Fruit fly (Drosophila melanogaster): Measurements from ENCODE around the gene La.

Gene La

dm6 chr2L:20390004-20390403 is 40.2 kb upstream of the La start (continued):
- TF ChIP-seq row (GFP tag; IDR thresholded peaks at IDR 0.05) = no peak
- no peak for TF ChIP-seq jing (GFP tag; optimal IDR thresholded peaks at IDR 0.05)
- TF ChIP-seq Hr51 (GFP tag; optimal IDR thresholded peaks at IDR 0.05) = peak in 1 of 2 experiments; percentile 34
- no peak for TF ChIP-seq CG30020 (tag; optimal IDR thresholded peaks at IDR 0.05)
- peak; percentile 64 for TF ChIP-seq PHDP (tag; optimal IDR thresholded peaks at IDR 0.05)
- TF ChIP-seq Tbp (GFP tag; optimal IDR thresholded peaks at IDR 0.05) = no peak
- no peak for TF ChIP-seq kay (GFP tag; optimal IDR thresholded peaks at IDR 0.05)
- no peak for TF ChIP-seq Atf-2 (GFP tag; optimal IDR thresholded peaks at IDR 0.05)
- TF ChIP-seq CG11456 (GFP tag; IDR thresholded peaks at IDR 0.05) = no peak
- TF ChIP-seq Dll (GFP tag; IDR thresholded peaks at IDR 0.05; ENCODE audit: partially characterized antibody) = no peak
- TF ChIP-seq CG18764 (GFP tag; optimal IDR thresholded peaks at IDR 0.05) = no peak
- TF ChIP-seq CG18262 (tag; optimal IDR thresholded peaks at IDR 0.05) = no peak
- no peak for TF ChIP-seq CG8359 (GFP tag; optimal IDR thresholded peaks at IDR 0.05; ENCODE audit: borderline replicate concordance)
- TF ChIP-seq al (GFP tag; IDR thresholded peaks at IDR 0.05) = no peak
- TF ChIP-seq CG12104 (GFP tag; optimal IDR thresholded peaks at IDR 0.05) = peak; percentile 27
- no peak for TF ChIP-seq CG1832 (GFP tag; optimal IDR thresholded peaks at IDR 0.05)
- no peak for TF ChIP-seq sim (GFP tag; IDR thresholded peaks at IDR 0.05)
- peak; percentile 30 for TF ChIP-seq Camta (GFP tag; optimal IDR thresholded peaks at IDR 0.05)
- TF ChIP-seq CG1529 (GFP tag; optimal IDR thresholded peaks at IDR 0.05) = no peak
- TF ChIP-seq Meics (GFP tag; optimal IDR thresholded peaks at IDR 0.05) = peak; percentile 15
- no peak for TF ChIP-seq CG10654 (GFP tag; optimal IDR thresholded peaks at IDR 0.05)
- no peak for TF ChIP-seq CG32767 (GFP tag; IDR thresholded peaks at IDR 0.05)
- no peak for TF ChIP-seq CG2889 (GFP tag; IDR thresholded peaks at IDR 0.05)
- TF ChIP-seq CG17612 (GFP tag; IDR thresholded peaks at IDR 0.05) = no peak
- no peak for TF ChIP-seq CG13624 (GFP tag; optimal IDR thresholded peaks at IDR 0.05)
- peak; percentile 23 for TF ChIP-seq CG1603 (tag; optimal IDR thresholded peaks at IDR 0.05)
- no peak for TF ChIP-seq CG30403 (GFP tag; optimal IDR thresholded peaks at IDR 0.05)
- no peak for TF ChIP-seq dysf (GFP tag; IDR thresholded peaks at IDR 0.05)
- no peak for TF ChIP-seq trem (tag; optimal IDR thresholded peaks at IDR 0.05)
- TF ChIP-seq ro (GFP tag; IDR thresholded peaks at IDR 0.05) = no peak
- TF ChIP-seq CG4360 (GFP tag; IDR thresholded peaks at IDR 0.05) = no peak
- TF ChIP-seq Usf (GFP tag; optimal IDR thresholded peaks at IDR 0.05) = no peak
- TF ChIP-seq pan (optimal IDR thresholded peaks at IDR 0.05) = no peak
- no peak for TF ChIP-seq pan (GFP tag; optimal IDR thresholded peaks at IDR 0.05 in 1 of 2, IDR thresholded peaks at IDR 0.05 in 1 of 2)
- TF ChIP-seq Ssrp (tag; optimal IDR thresholded peaks at IDR 0.05) = no peak
- no peak for TF ChIP-seq Hr3 (GFP tag; optimal IDR thresholded peaks at IDR 0.05)
- TF ChIP-seq Six4 (GFP tag; optimal IDR thresholded peaks at IDR 0.05) = no peak
- TF ChIP-seq CG12071 (GFP tag; optimal IDR thresholded peaks at IDR 0.05) = peak; percentile 43
- no peak for TF ChIP-seq CG6254 (GFP tag; optimal IDR thresholded peaks at IDR 0.05)
- TF ChIP-seq CG10431 (GFP tag; optimal IDR thresholded peaks at IDR 0.05) = no peak
- no peak for TF ChIP-seq stc (GFP tag; IDR thresholded peaks at IDR 0.05)
- TF ChIP-seq az2 (GFP tag; optimal IDR thresholded peaks at IDR 0.05) = no peak
- no peak for TF ChIP-seq pita (GFP tag; optimal IDR thresholded peaks at IDR 0.05)
- no peak for TF ChIP-seq Nf-YA (GFP tag; IDR thresholded peaks at IDR 0.05)
- no peak for TF ChIP-seq CG2129 (GFP tag; IDR thresholded peaks at IDR 0.05; ENCODE audit: partially characterized antibody)
- TF ChIP-seq Eip74EF (GFP tag; optimal IDR thresholded peaks at IDR 0.05) = no peak
- no peak for TF ChIP-seq Poxn (GFP tag; IDR thresholded peaks at IDR 0.05)
- no peak for TF ChIP-seq slbo (GFP tag; IDR thresholded peaks at IDR 0.05)
- TF ChIP-seq Dek (tag; optimal IDR thresholded peaks at IDR 0.05) = no peak
- no peak for TF ChIP-seq Doc2 (GFP tag; IDR thresholded peaks at IDR 0.05)
- TF ChIP-seq corto (GFP tag; optimal IDR thresholded peaks at IDR 0.05) = no peak
- no peak for TF ChIP-seq ranshi (GFP tag; IDR thresholded peaks at IDR 0.05)
- no peak for TF ChIP-seq disco-r (GFP tag; optimal IDR thresholded peaks at IDR 0.05)

Data from whole organism, embryonic.